Fruit fly (Drosophila melanogaster): ENCODE results near the gene CG11403.

DNA sequence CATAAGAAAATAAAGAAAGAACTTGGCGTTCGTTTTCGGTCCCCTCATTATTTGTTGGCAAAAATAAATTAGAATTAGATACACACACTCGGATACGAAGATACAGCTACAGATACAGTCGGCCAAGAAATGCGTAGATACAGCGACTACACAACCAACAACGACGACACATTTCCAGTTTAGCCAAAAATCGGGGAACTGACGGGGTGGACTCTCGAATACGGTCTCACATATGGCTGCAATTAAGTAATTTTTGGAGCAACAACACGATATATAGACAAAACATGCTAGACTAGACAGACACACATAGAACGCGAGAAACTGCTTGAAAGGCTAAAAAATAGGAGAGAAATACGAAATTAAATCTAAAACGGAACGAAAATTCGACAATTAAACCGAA, 30.5 kb upstream of the CG11403 start:
- TF ChIP-seq MESR4 (GFP tag; optimal IDR thresholded peaks at IDR 0.05) (no peak), CG18599 (GFP tag; optimal IDR thresholded peaks at IDR 0.05) (no peak), prd (optimal IDR thresholded peaks at IDR 0.05) (no peak), prd (GFP tag; IDR thresholded peaks at IDR 0.05) (no peak), Side (GFP tag; optimal IDR thresholded peaks at IDR 0.05) (no peak), CG4360 (GFP tag; IDR thresholded peaks at IDR 0.05) (no peak), tll (GFP tag; optimal IDR thresholded peaks at IDR 0.05) (no peak)
